Worm (Caenorhabditis elegans) whole organism, L2 larva: ENCODE measurements around the gene ZK1290.15.

Experiments used
- C34F6.9 ChIP-seq: fragments of 150-350 bp; optimal IDR thresholded peaks from 2 replicates; lab custom pipeline; 2014; ENCODE audit warnings: missing biosample characterization, missing genetic modification characterization
- F13H6.1 ChIP-seq: sonication (generic microtip); optimal IDR thresholded peaks from 2 replicates; lab custom pipeline; 2016; ENCODE audit warnings: missing genetic modification characterization, missing compliant biosample characterization
- ZK546.5 ChIP-seq: sonication (generic microtip); optimal IDR thresholded peaks from 2 replicates; lab custom pipeline; 2017; ENCODE audit warnings: missing biosample characterization, missing genetic modification characterization
- alr-1 ChIP-seq: fragments of 150-350 bp; optimal IDR thresholded peaks from 2 replicates; lab custom pipeline; 2014; ENCODE audit warnings: missing biosample characterization, missing genetic modification characterization
- aly-2 ChIP-seq: fragments of 150-350 bp; optimal IDR thresholded peaks from 2 replicates; lab custom pipeline; 2014; ENCODE audit warnings: missing biosample characterization, missing genetic modification characterization
- blmp-1 ChIP-seq: sonication (generic microtip); optimal IDR thresholded peaks from 2 replicates; lab custom pipeline; 2017; ENCODE audit warnings: missing genetic modification characterization, mild to moderate bottlenecking, missing compliant biosample characterization, antibody characterized with exemption, moderate library complexity; ENCODE audit not compliant: insufficient read depth
- ceh-16 ChIP-seq: fragments of 150-350 bp; optimal IDR thresholded peaks from 2 replicates; lab custom pipeline; 2014; ENCODE audit warnings: missing biosample characterization, missing genetic modification characterization
- ceh-82 ChIP-seq: fragments of 150-350 bp; optimal IDR thresholded peaks from 2 replicates; lab custom pipeline; 2014; ENCODE audit warnings: missing biosample characterization, missing genetic modification characterization
- crh-2 ChIP-seq: sonication (generic microtip); optimal IDR thresholded peaks from 2 replicates; lab custom pipeline; 2017; ENCODE audit warnings: missing biosample characterization, missing genetic modification characterization
- egl-27 ChIP-seq: sonication (generic microtip); optimal IDR thresholded peaks from 3 replicates; lab custom pipeline; 2017; ENCODE audit warnings: missing biosample characterization, missing genetic modification reagents, missing genetic modification characterization
- elt-1 ChIP-seq: fragments of 150-350 bp; optimal IDR thresholded peaks from 2 replicates; lab custom pipeline; 2014; ENCODE audit warnings: missing biosample characterization, missing genetic modification characterization
- elt-3 ChIP-seq: sonication (generic microtip); optimal IDR thresholded peaks from 2 replicates; lab custom pipeline; 2017; ENCODE audit warnings: missing biosample characterization, missing genetic modification characterization
- fos-1 ChIP-seq: fragments of 150-350 bp; optimal IDR thresholded peaks from 2 replicates; lab custom pipeline; 2014; ENCODE audit warnings: missing biosample characterization, missing genetic modification characterization
- lin-11 ChIP-seq: fragments of 150-350 bp; sonication (generic microtip); optimal IDR thresholded peaks from 2 replicates; lab custom pipeline; 2014; ENCODE audit warnings: missing biosample characterization, missing genetic modification characterization, inconsistent platforms, mixed read lengths
- lsy-2 ChIP-seq, 2 experiments: fragments of 150-350 bp in 1 of 2; sonication (generic microtip) in 1 of 2; optimal IDR thresholded peaks; 2 replicates each; lab custom pipeline; 2014 to 2017; ENCODE audit warnings: missing biosample characterization in 2 of 2, missing genetic modification characterization in 2 of 2
- mab-5 ChIP-seq: fragments of 150-350 bp; optimal IDR thresholded peaks from 2 replicates; lab custom pipeline; 2014; ENCODE audit warnings: missing biosample characterization, missing genetic modification characterization
- mdl-1 ChIP-seq, 2 experiments: fragments of 150-350 bp in 1 of 2; sonication (generic microtip) in 1 of 2; optimal IDR thresholded peaks; 2 replicates each; lab custom pipeline; 2017; ENCODE audit warnings: missing biosample characterization in 2 of 2, missing genetic modification characterization in 2 of 2
- nhr-10 ChIP-seq: sonication (generic microtip); optimal IDR thresholded peaks from 2 replicates; lab custom pipeline; 2017; ENCODE audit warnings: missing biosample characterization, missing genetic modification characterization
- nhr-12 ChIP-seq: fragments of 150-350 bp; optimal IDR thresholded peaks from 2 replicates; lab custom pipeline; 2014; ENCODE audit warnings: missing biosample characterization, missing genetic modification characterization
- nhr-21 ChIP-seq: fragments of 150-350 bp; optimal IDR thresholded peaks from 2 replicates; lab custom pipeline; 2014; ENCODE audit warnings: missing biosample characterization, missing genetic modification characterization
- nhr-237 ChIP-seq: fragments of 150-350 bp; optimal IDR thresholded peaks from 2 replicates; lab custom pipeline; 2014; ENCODE audit warnings: missing biosample characterization, missing genetic modification characterization
- nhr-25 ChIP-seq: fragments of 150-350 bp; sonication (generic microtip); optimal IDR thresholded peaks from 3 replicates; lab custom pipeline; 2014; ENCODE audit warnings: missing biosample characterization, missing genetic modification characterization
- nhr-6 ChIP-seq: fragments of 150-350 bp; optimal IDR thresholded peaks from 2 replicates; lab custom pipeline; 2014; ENCODE audit warnings: missing biosample characterization, missing genetic modification characterization
- nhr-77 ChIP-seq: fragments of 150-350 bp; optimal IDR thresholded peaks from 2 replicates; lab custom pipeline; 2014; ENCODE audit warnings: missing biosample characterization, missing genetic modification characterization
- peb-1 ChIP-seq: fragments of 150-350 bp; optimal IDR thresholded peaks from 2 replicates; lab custom pipeline; 2014; ENCODE audit warnings: missing biosample characterization, missing genetic modification characterization
- sem-4 ChIP-seq: fragments of 150-350 bp; optimal IDR thresholded peaks from 2 replicates; lab custom pipeline; 2014; ENCODE audit warnings: missing biosample characterization, missing genetic modification reagents, missing genetic modification characterization
- sma-3 ChIP-seq: sonication (generic microtip); optimal IDR thresholded peaks from 2 replicates; lab custom pipeline; 2016; ENCODE audit warnings: missing genetic modification reagents, missing genetic modification characterization, missing compliant biosample characterization
- sma-9 ChIP-seq, 2 experiments: fragments of 150-350 bp in 1 of 2; sonication (generic microtip) in 1 of 2; optimal IDR thresholded peaks; 2 replicates each; lab custom pipeline; 2014 to 2016; ENCODE audit warnings: missing genetic modification characterization in 2 of 2, mild to moderate bottlenecking in 1 of 2, missing biosample characterization in 1 of 2, missing compliant biosample characterization in 1 of 2, missing genetic modification reagents in 1 of 2, moderate library complexity in 1 of 2
- snpc-4 ChIP-seq: fragments of 150-350 bp; optimal IDR thresholded peaks from 2 replicates; lab custom pipeline; 2014; ENCODE audit warnings: missing biosample characterization, missing genetic modification characterization
- unc-55 ChIP-seq: fragments of 150-350 bp; sonication (generic microtip); optimal IDR thresholded peaks from 3 replicates; lab custom pipeline; 2014; ENCODE audit warnings: missing biosample characterization, missing genetic modification reagents, missing genetic modification characterization
- unc-62 ChIP-seq: fragments of 150-350 bp; optimal IDR thresholded peaks from 2 replicates; lab custom pipeline; 2014; ENCODE audit warnings: missing biosample characterization, missing genetic modification reagents, missing genetic modification characterization
- ztf-11 ChIP-seq: sonication (generic microtip); optimal IDR thresholded peaks from 2 replicates; lab custom pipeline; 2017; ENCODE audit warnings: missing biosample characterization, missing genetic modification characterization
- ztf-4 ChIP-seq: fragments of 150-350 bp; optimal IDR thresholded peaks from 2 replicates; lab custom pipeline; 2014; ENCODE audit warnings: missing biosample characterization, missing genetic modification characterization

Gene ZK1290.15

ce11 chrII:7554716-7555247, 31.4 kb downstream of the ZK1290.15 start (continued):
- TF ChIP-seq nhr-6 (no peak), lsy-2 (tag; optimal IDR thresholded peaks at IDR 0.05; lab: Kevin White, UChicago) (peak in 1 of 2 experiments; percentile 6), mab-5 (no peak), peb-1 (tag; lab: Kevin White, UChicago) (no peak), nhr-21 (tag; lab: Kevin White, UChicago) (peak; percentile 16), F13H6.1 (tag; lab: Kevin White, UChicago) (peak; percentile 60), sem-4 (tag; lab: Kevin White, UChicago) (no peak), alr-1 (tag; lab: Kevin White, UChicago) (no peak), sma-3 (GFP tag; lab: Kevin White, UChicago) (peak; percentile 82)

- TF ChIP-seq nhr-77 (tag; lab: Kevin White, UChicago), result no peak
- TF ChIP-seq ztf-4 (tag; lab: Kevin White, UChicago), result no peak
- TF ChIP-seq alr-1 (tag; lab: Kevin White, UChicago), result no peak
- TF ChIP-seq sem-4 (tag; lab: Kevin White, UChicago), result peak; percentile 51
Observed at ce11 chrII:7555454-7555853, 32.1 kb downstream of the ZK1290.15 start, which contains the start of gene ZK1290.14. Gene ZK1290.14, minus strand, starts transcription at chrII:7555592.

- TF ChIP-seq snpc-4 (tag; lab: Kevin White, UChicago) (no peak), fos-1 (tag; lab: Kevin White, UChicago) (peak; percentile 2), blmp-1 (tag; lab: Kevin White, UChicago) (no peak), nhr-25 (tag; lab: Kevin White, UChicago) (peak; percentile 6), sma-9 (GFP tag; optimal IDR thresholded peaks at IDR 0.05; lab: Kevin White, UChicago) (no peak), sma-9 (tag; optimal IDR thresholded peaks at IDR 0.05; lab: Kevin White, UChicago) (no peak), C34F6.9 (tag; lab: Kevin White, UChicago) (no peak)
Observed at ce11 chrII:7557981-7558380, 34.6 kb downstream of the ZK1290.15 start.

ce11 chrII:7558864-7559263, 35.5 kb downstream of the ZK1290.15 start:
- TF ChIP-seq ztf-4 (tag; lab: Kevin White, UChicago) (no peak), nhr-237 (no peak), sem-4 (tag; lab: Kevin White, UChicago) (no peak), unc-62 (no peak), lin-11 (tag; lab: Kevin White, UChicago) (no peak), elt-3 (tag; lab: Kevin White, UChicago) (no peak), ceh-16 (no peak), crh-2 (no peak), elt-1 (tag; lab: Kevin White, UChicago) (no peak), egl-27 (no peak), lsy-2 (tag; optimal IDR thresholded peaks at IDR 0.05; lab: Kevin White, UChicago) (no peak), unc-55 (GFP tag; lab: Kevin White, UChicago) (no peak), ztf-11 (tag; lab: Kevin White, UChicago) (no peak)

- TF ChIP-seq nhr-10 (tag; lab: Kevin White, UChicago) (no peak), nhr-12 (tag; lab: Kevin White, UChicago) (no peak), mdl-1 (tag; optimal IDR thresholded peaks at IDR 0.05; lab: Kevin White, UChicago) (no peak), nhr-25 (tag; lab: Kevin White, UChicago) (no peak), nhr-6 (no peak), ceh-82 (tag; lab: Kevin White, UChicago) (no peak), sma-3 (GFP tag; lab: Kevin White, UChicago) (no peak), aly-2 (tag; lab: Kevin White, UChicago) (no peak), ZK546.5 (tag; lab: Kevin White, UChicago) (no peak)
Observed at ce11 chrII:7560844-7561243, 37.5 kb downstream of the ZK1290.15 start.
